Fruit fly (Drosophila melanogaster): ENCODE results near the gene Ent2.

Gene Ent2

DNA sequence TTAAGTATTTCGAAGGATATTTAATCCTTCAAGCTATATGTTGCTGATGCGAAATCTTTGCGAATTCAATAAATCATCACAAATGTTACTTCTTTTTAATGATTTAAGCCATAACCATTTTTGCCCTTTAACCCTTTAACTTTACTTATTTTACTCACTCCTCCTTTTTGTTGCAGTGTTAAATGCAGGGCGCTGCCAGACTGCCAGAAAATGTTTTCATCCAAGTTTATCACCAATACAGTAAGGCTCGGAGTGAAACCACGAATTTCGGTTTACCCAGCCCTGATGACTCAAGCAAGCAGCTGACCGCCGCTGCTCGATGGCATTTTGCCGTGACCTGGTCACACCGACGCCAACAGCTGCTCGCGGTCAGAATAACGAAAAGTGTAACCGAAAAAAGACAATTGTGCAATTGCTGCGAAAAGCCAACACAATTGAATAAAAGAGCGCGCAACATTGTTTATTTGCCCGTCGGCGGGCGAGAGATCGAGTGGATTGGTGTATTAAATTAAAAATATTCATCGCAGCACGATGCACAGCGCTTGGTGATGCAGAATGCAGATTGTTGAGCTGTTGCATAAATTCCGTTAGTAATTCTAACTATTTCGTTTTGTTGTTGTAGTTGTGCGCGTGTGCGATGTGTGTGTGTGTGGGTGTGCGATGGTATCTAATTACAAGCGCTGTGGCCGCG is 48.7 kb downstream of the Ent2 start, which contains the start of gene CG11050 (continued):
- TF ChIP-seq Fer3 (tag; optimal IDR thresholded peaks at IDR 0.05) (peak; percentile 60), lbe (GFP tag; optimal IDR thresholded peaks at IDR 0.05) (no peak), CG8281 (tag; optimal IDR thresholded peaks at IDR 0.05) (no peak), salm (tag; optimal IDR thresholded peaks at IDR 0.05) (peak; percentile 15), grau (tag; optimal IDR thresholded peaks at IDR 0.05) (peak; percentile 99), CG6813 (GFP tag; optimal IDR thresholded peaks at IDR 0.05) (peak; percentile 67), jigr1 (GFP tag; IDR thresholded peaks at IDR 0.05) (no peak), caup (GFP tag; optimal IDR thresholded peaks at IDR 0.05; ENCODE audit: severe bottlenecking) (peak; percentile 65), CG9817 (tag; optimal IDR thresholded peaks at IDR 0.05) (peak; percentile 63), CG2889 (GFP tag; IDR thresholded peaks at IDR 0.05) (0 out of 3 replicates have a peak, but pooled peaks have one; percentile 36), Oaz (GFP tag; IDR thresholded peaks at IDR 0.05) (peak; percentile 56; the same call in 1 of the 2 replicates), esg (GFP tag; conservative IDR thresholded peaks at IDR 0.05) (peak; percentile 35; the same call in 1 of the 2 replicates), CkIIα-i1 (GFP tag; IDR thresholded peaks at IDR 0.05) (no peak), ro (GFP tag; IDR thresholded peaks at IDR 0.05) (no peak), Hmr (GFP tag; optimal IDR thresholded peaks at IDR 0.05) (peak; percentile 94), CG11504 (tag; optimal IDR thresholded peaks at IDR 0.05) (peak; percentile 80), CG15479 (GFP tag; optimal IDR thresholded peaks at IDR 0.05) (peak; percentile 91), Dfd (GFP tag; optimal IDR thresholded peaks at IDR 0.05) (peak in 1 of 2 experiments; percentile 13), kah (GFP tag; optimal IDR thresholded peaks at IDR 0.05) (no peak), da (GFP tag; optimal IDR thresholded peaks at IDR 0.05) (peak; percentile 67), CG30431 (GFP tag; optimal IDR thresholded peaks at IDR 0.05) (peak; percentile 21), CG13894 (tag; optimal IDR thresholded peaks at IDR 0.05) (peak; percentile 73), dan (GFP tag; IDR thresholded peaks at IDR 0.05) (no peak), shn (GFP tag; optimal IDR thresholded peaks at IDR 0.05) (peak; percentile 89), Nf-YA (GFP tag; IDR thresholded peaks at IDR 0.05) (peak; percentile 44; the same call in 1 of the 2 replicates), MBD-R2 (GFP tag; IDR thresholded peaks at IDR 0.05) (peak; percentile 91), CG13123 (GFP tag; optimal IDR thresholded peaks at IDR 0.05) (peak; percentile 65), H15 (GFP tag; IDR thresholded peaks at IDR 0.05) (peak; percentile 43; the same call in 1 of the 3 replicates), dimm (GFP tag; IDR thresholded peaks at IDR 0.05) (no peak), CG7987 (GFP tag; optimal IDR thresholded peaks at IDR 0.05) (peak; percentile 77), CG10274 (GFP tag; optimal IDR thresholded peaks at IDR 0.05) (no peak), Max (GFP tag; optimal IDR thresholded peaks at IDR 0.05) (peak; percentile 83), Dref (GFP tag; IDR thresholded peaks at IDR 0.05) (peak; percentile 48), Side (GFP tag; optimal IDR thresholded peaks at IDR 0.05) (peak; percentile 81), h (optimal IDR thresholded peaks at IDR 0.05) (no peak), Fer2 (tag; optimal IDR thresholded peaks at IDR 0.05) (no peak), CG18764 (GFP tag; optimal IDR thresholded peaks at IDR 0.05) (peak; percentile 72), psq (GFP tag; optimal IDR thresholded peaks at IDR 0.05) (peak; percentile 48), sob (GFP tag; IDR thresholded peaks at IDR 0.05) (peak; percentile 86), repo (GFP tag; optimal IDR thresholded peaks at IDR 0.05) (peak; percentile 70), vfl (GFP tag; optimal IDR thresholded peaks at IDR 0.05) (peak; percentile 89), tx (GFP tag; optimal IDR thresholded peaks at IDR 0.05) (peak; percentile 84), CG1602 (GFP tag; optimal IDR thresholded peaks at IDR 0.05) (peak; percentile 70), CG2199 (GFP tag; IDR thresholded peaks at IDR 0.05) (peak; percentile 74; the same call in 1 of the 3 replicates), CG4424 (GFP tag; optimal IDR thresholded peaks at IDR 0.05) (peak; percentile 80), cwo (GFP tag; optimal IDR thresholded peaks at IDR 0.05) (peak; percentile 62), lov (optimal IDR thresholded peaks at IDR 0.05) (peak; percentile 76), lov (GFP tag; IDR thresholded peaks at IDR 0.05) (peak; percentile 77; the same call in 2 of the 3 replicates), Mes4 (GFP tag; optimal IDR thresholded peaks at IDR 0.05) (peak; percentile 69), scrt (GFP tag; optimal IDR thresholded peaks at IDR 0.05) (peak; percentile 53)

Data from whole organism, embryonic.